Fruit fly (Drosophila melanogaster): Measurements from ENCODE around the gene CG43843.
A peak's percentile ranks its signal among the peaks of the same experiment; 100 is the strongest.

Gene CG43843

DNA sequence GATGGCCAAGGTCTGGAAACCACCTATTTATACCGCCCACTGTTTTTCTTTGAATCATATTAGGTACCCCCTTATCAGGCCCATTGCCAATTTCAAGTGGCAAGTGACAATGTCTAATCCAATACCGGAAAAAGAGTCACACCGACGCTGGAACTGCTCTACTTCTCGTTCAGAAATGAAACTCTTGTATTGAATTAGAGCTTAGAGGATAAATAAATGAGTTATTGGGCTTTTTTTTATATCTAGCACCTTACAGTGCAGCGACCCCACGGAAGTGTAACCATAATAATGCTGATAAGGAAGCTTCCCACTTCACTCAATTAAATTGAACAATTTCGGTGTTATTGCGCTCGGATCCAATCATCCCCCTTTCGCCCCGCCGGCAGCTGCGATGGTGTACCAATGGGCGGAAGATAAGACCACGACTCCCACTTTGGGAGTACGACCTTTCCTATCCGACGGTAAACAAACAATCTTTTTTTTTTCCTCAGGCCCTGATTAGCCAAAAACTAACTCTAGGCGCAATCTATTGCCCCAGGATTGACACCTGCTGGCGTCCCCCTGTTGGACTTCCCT is 34.0 kb upstream of the CG43843 start, which contains the start of gene CG15043 (continued):
- TF ChIP-seq D19A (tag; optimal IDR thresholded peaks at IDR 0.05) (peak; percentile 84), gcm2 (GFP tag; optimal IDR thresholded peaks at IDR 0.05) (no peak), CTCF (GFP tag; optimal IDR thresholded peaks at IDR 0.05) (no peak), CG6689 (GFP tag; IDR thresholded peaks at IDR 0.05) (peak; percentile 28; the same call in 1 of the 2 replicates), tin (GFP tag; optimal IDR thresholded peaks at IDR 0.05) (no peak), dan (GFP tag; IDR thresholded peaks at IDR 0.05) (no peak), Lpt (GFP tag; optimal IDR thresholded peaks at IDR 0.05) (no peak), CG11696 (GFP tag; IDR thresholded peaks at IDR 0.05) (no peak), CG15011 (GFP tag; optimal IDR thresholded peaks at IDR 0.05) (no peak), HLH4C (GFP tag; IDR thresholded peaks at IDR 0.05; ENCODE audit: partially characterized antibody) (no peak), TFAM (GFP tag; optimal IDR thresholded peaks at IDR 0.05) (no peak), CG4617 (GFP tag; optimal IDR thresholded peaks at IDR 0.05; ENCODE audit: borderline replicate concordance) (no peak), mam (GFP tag; optimal IDR thresholded peaks at IDR 0.05) (peak; percentile 49), cato (GFP tag; optimal IDR thresholded peaks at IDR 0.05; ENCODE audit: borderline replicate concordance) (no peak), Drgx (GFP tag; IDR thresholded peaks at IDR 0.05) (no peak), CG42726 (GFP tag; IDR thresholded peaks at IDR 0.05; ENCODE audit: partially characterized antibody) (no peak), pnt (GFP tag; optimal IDR thresholded peaks at IDR 0.05) (no peak), al (GFP tag; IDR thresholded peaks at IDR 0.05) (peak; percentile 41; the same call in 1 of the 2 replicates), Poxn (GFP tag; IDR thresholded peaks at IDR 0.05) (no peak), Trl (optimal IDR thresholded peaks at IDR 0.05) (no peak), Trl (GFP tag; optimal IDR thresholded peaks at IDR 0.05) (no peak), CG12104 (GFP tag; optimal IDR thresholded peaks at IDR 0.05) (no peak), CG6683 (GFP tag; optimal IDR thresholded peaks at IDR 0.05) (no peak), Rx (GFP tag; IDR thresholded peaks at IDR 0.05) (no peak), CG2712 (tag; optimal IDR thresholded peaks at IDR 0.05) (no peak), ken (GFP tag; IDR thresholded peaks at IDR 0.05) (no peak), CG6765 (GFP tag; optimal IDR thresholded peaks at IDR 0.05) (no peak), CG8359 (GFP tag; optimal IDR thresholded peaks at IDR 0.05; ENCODE audit: borderline replicate concordance) (no peak), fd96Cb (tag; optimal IDR thresholded peaks at IDR 0.05) (peak; percentile 7), CG6791 (GFP tag; IDR thresholded peaks at IDR 0.05; ENCODE audit: partially characterized antibody) (no peak), Bdp1 (GFP tag; optimal IDR thresholded peaks at IDR 0.05) (no peak), Ada2b (GFP tag; IDR thresholded peaks at IDR 0.05) (peak; percentile 46; the same call in 1 of the 2 replicates), CG16815 (GFP tag; optimal IDR thresholded peaks at IDR 0.05) (no peak), MBD-R2 (GFP tag; IDR thresholded peaks at IDR 0.05) (peak; percentile 54; the same call in 1 of the 2 replicates), sob (GFP tag; IDR thresholded peaks at IDR 0.05) (no peak), pho (GFP tag; optimal IDR thresholded peaks at IDR 0.05) (peak; percentile 37), fu2 (GFP tag; optimal IDR thresholded peaks at IDR 0.05) (peak; percentile 9), psq (GFP tag; optimal IDR thresholded peaks at IDR 0.05) (no peak), odd (GFP tag; optimal IDR thresholded peaks at IDR 0.05) (no peak), H2.0 (GFP tag; IDR thresholded peaks at IDR 0.05) (no peak), CG4360 (GFP tag; IDR thresholded peaks at IDR 0.05) (no peak), CG15269 (tag; optimal IDR thresholded peaks at IDR 0.05) (no peak), CG9797 (GFP tag; optimal IDR thresholded peaks at IDR 0.05) (no peak), HLH3B (GFP tag; IDR thresholded peaks at IDR 0.05) (0 out of 2 replicates have a peak, but pooled peaks have one; percentile 32), MESR4 (GFP tag; optimal IDR thresholded peaks at IDR 0.05) (no peak), CG12659 (GFP tag; optimal IDR thresholded peaks at IDR 0.05) (no peak), CG31441 (GFP tag; IDR thresholded peaks at IDR 0.05) (no peak), Aef1 (GFP tag; IDR thresholded peaks at IDR 0.05) (peak; percentile 48; the same call in 2 of the 3 replicates), chn (GFP tag; optimal IDR thresholded peaks at IDR 0.05) (no peak), CG17186 (GFP tag; optimal IDR thresholded peaks at IDR 0.05) (no peak), vfl (GFP tag; optimal IDR thresholded peaks at IDR 0.05) (no peak), CG18599 (GFP tag; optimal IDR thresholded peaks at IDR 0.05) (peak; percentile 80)
